Worm (Caenorhabditis elegans): Measurements from ENCODE around the gene fbxa-100.

Gene fbxa-100

ce11 chrV:16094862-16095261, 33.0 kb upstream of the fbxa-100 start:
- TF ChIP-seq hlh-4 (tag; optimal IDR thresholded peaks at IDR 0.05) = no peak
- TF ChIP-seq elt-3 (tag; optimal IDR thresholded peaks at IDR 0.05) = peak in 1 of 6 experiments; percentile 58
- peak; percentile 38 for TF ChIP-seq mep-1 (tag; optimal IDR thresholded peaks at IDR 0.05)
- TF ChIP-seq ceh-8 (GFP tag; optimal IDR thresholded peaks at IDR 0.05) = no peak
- TF ChIP-seq nhr-19 (GFP tag; conservative IDR thresholded peaks at IDR 0.05) = peak; percentile 28
- TF ChIP-seq lin-15B (tag; optimal IDR thresholded peaks at IDR 0.05) = no peak
- no peak for TF ChIP-seq zip-4 (GFP tag; optimal IDR thresholded peaks at IDR 0.05)
- TF ChIP-seq Y116A8C.19 (tag; optimal IDR thresholded peaks at IDR 0.05; ENCODE audit: borderline replicate concordance) = no peak
- TF ChIP-seq nhr-84 (tag; optimal IDR thresholded peaks at IDR 0.05) = no peak
- TF ChIP-seq ets-5 (GFP tag; IDR thresholded peaks at IDR 0.05) = no peak
- TF ChIP-seq aha-1 (tag; optimal IDR thresholded peaks at IDR 0.05) = no peak
- TF ChIP-seq nhr-90 (tag; optimal IDR thresholded peaks at IDR 0.05; ENCODE audit: poor library complexity) = no peak
- no peak for TF ChIP-seq fkh-8 (tag; optimal IDR thresholded peaks at IDR 0.05)
- no peak for TF ChIP-seq swsn-7 (tag; optimal IDR thresholded peaks at IDR 0.05)
- TF ChIP-seq nhr-20 (tag; optimal IDR thresholded peaks at IDR 0.05) = peak; percentile 39
- TF ChIP-seq fkh-10 (GFP tag; optimal IDR thresholded peaks at IDR 0.05) = no peak
- no peak for TF ChIP-seq ztf-11 (tag; optimal IDR thresholded peaks at IDR 0.05)
- no peak for TF ChIP-seq pag-3 (tag; optimal IDR thresholded peaks at IDR 0.05; ENCODE audit: borderline replicate concordance, insufficient read depth)
- peak; percentile 43 for TF ChIP-seq rnt-1 (tag; optimal IDR thresholded peaks at IDR 0.05)
- TF ChIP-seq snpc-4 (tag; optimal IDR thresholded peaks at IDR 0.05) = no peak
- peak; percentile 81 for TF ChIP-seq blmp-1 (tag; optimal IDR thresholded peaks at IDR 0.05)
- peak; percentile 58 for TF ChIP-seq skn-1 (tag; optimal IDR thresholded peaks at IDR 0.05)
- TF ChIP-seq unc-62 (GFP tag; optimal IDR thresholded peaks at IDR 0.05) = no peak
- no peak for TF ChIP-seq lin-13 (GFP tag; optimal IDR thresholded peaks at IDR 0.05)
- no peak for TF ChIP-seq zag-1 (tag; optimal IDR thresholded peaks at IDR 0.05)
- no peak for TF ChIP-seq sptf-1 (tag; optimal IDR thresholded peaks at IDR 0.05)

- no peak for TF ChIP-seq tlp-1 (tag; optimal IDR thresholded peaks at IDR 0.05)
- no peak for TF ChIP-seq mef-2 (tag; optimal IDR thresholded peaks at IDR 0.05)
- no peak for TF ChIP-seq aha-1 (tag; optimal IDR thresholded peaks at IDR 0.05)
- no peak for TF ChIP-seq irx-1 (tag; optimal IDR thresholded peaks at IDR 0.05)
- no peak for TF ChIP-seq efl-3 (GFP tag; optimal IDR thresholded peaks at IDR 0.05)
- TF ChIP-seq lin-14 (GFP tag; optimal IDR thresholded peaks at IDR 0.05) = no peak
Measured at ce11 chrV:16094284-16094683, 32.4 kb upstream of the fbxa-100 start, which contains the start of gene F22B8.7. Gene F22B8.7 (plus strand): TSS chrV:16094584.

ce11 chrV:16090685-16091084, 28.8 kb upstream of the fbxa-100 start, which contains the start of gene F22B8.3:
Gene F22B8.3 (plus strand): TSS chrV:16090985.
- TF ChIP-seq efl-1 (optimal IDR thresholded peaks at IDR 0.05) (no peak), efl-1 (GFP tag; optimal IDR thresholded peaks at IDR 0.05 in 1 of 2) (peak in 1 of 2 experiments; percentile 58), nhr-85 (tag) (no peak)

- TF ChIP-seq unc-130 (tag; optimal IDR thresholded peaks at IDR 0.05) (no peak), hlh-17 (GFP tag; optimal IDR thresholded peaks at IDR 0.05; ENCODE audit: borderline replicate concordance) (no peak), xbp-1 (tag; optimal IDR thresholded peaks at IDR 0.05) (no peak), nhr-90 (tag; optimal IDR thresholded peaks at IDR 0.05; ENCODE audit: poor library complexity) (no peak), hpl-2 (GFP tag; optimal IDR thresholded peaks at IDR 0.05) (no peak), isw-1 (GFP tag; IDR thresholded peaks at IDR 0.05) (no peak)
Measured at ce11 chrV:16080678-16081077, 18.8 kb upstream of the fbxa-100 start.

Data from whole organism, L1 larva.